Fruit fly (Drosophila melanogaster) whole organism, pupa: ENCODE measurements around the gene pcm.

Experiments used
- CG10348 ChIP-seq: fragments of 200-800 bp; sonication (Bioruptor generic); IDR thresholded peaks from 2 replicates; pipeline ENCODE4 v1.3.6; 2022; ENCODE audit warnings: missing biosample characterization, missing genetic modification characterization
- CG12605 ChIP-seq: fragments of 200-800 bp; sonication (Bioruptor generic); IDR thresholded peaks from 2 replicates; pipeline ENCODE4 v1.3.6; 2022; ENCODE audit warnings: missing biosample characterization, missing genetic modification characterization
- CG13204 ChIP-seq: fragments of 200-800 bp; sonication (Bioruptor generic); optimal IDR thresholded peaks from 2 replicates; lab custom pipeline; 2018; ENCODE audit warnings: missing biosample characterization, mild to moderate bottlenecking, missing genetic modification characterization, moderate library complexity
- CG14655 ChIP-seq: fragments of 200-800 bp; sonication (Bioruptor generic); optimal IDR thresholded peaks from 3 replicates; lab custom pipeline; 2017; ENCODE audit warnings: mild to moderate bottlenecking, missing biosample characterization, missing genetic modification reagents, missing genetic modification characterization
- CG15710 ChIP-seq: fragments of 200-800 bp; sonication (Bioruptor generic); optimal IDR thresholded peaks from 2 replicates; lab custom pipeline; 2018; ENCODE audit warnings: missing biosample characterization, mild to moderate bottlenecking, missing genetic modification characterization, moderate library complexity
- CG17806 ChIP-seq: fragments of 200-800 bp; sonication (Bioruptor generic); optimal IDR thresholded peaks from 2 replicates; lab custom pipeline; 2018; ENCODE audit warnings: missing biosample characterization, mild to moderate bottlenecking, missing genetic modification characterization, moderate library complexity
- CG32121 ChIP-seq: fragments of 200-800 bp; sonication (Bioruptor generic); IDR thresholded peaks from 2 replicates; pipeline ENCODE4 v1.3.6; 2022; ENCODE audit warnings: missing biosample characterization, missing genetic modification characterization
- CG34367 ChIP-seq: fragments of 200-800 bp; sonication (Bioruptor generic); optimal IDR thresholded peaks from 2 replicates; lab custom pipeline; 2018; ENCODE audit warnings: missing biosample characterization, mild to moderate bottlenecking, missing genetic modification characterization
- CG4496 ChIP-seq: fragments of 200-800 bp; sonication (Bioruptor generic); IDR thresholded peaks from 3 replicates; pipeline ENCODE4 v1.3.6; 2022; ENCODE audit warnings: missing biosample characterization, missing genetic modification characterization
- CG8159 ChIP-seq: fragments of 200-800 bp; sonication (Bioruptor generic); optimal IDR thresholded peaks from 3 replicates; lab custom pipeline; 2018; ENCODE audit warnings: missing biosample characterization, mild to moderate bottlenecking, missing genetic modification characterization, moderate library complexity
- CG8301 ChIP-seq: fragments of 200-800 bp; sonication (Bioruptor generic); optimal IDR thresholded peaks from 2 replicates; lab custom pipeline; 2018; ENCODE audit warnings: missing biosample characterization, mild to moderate bottlenecking, missing genetic modification characterization
- CG9948 ChIP-seq: fragments of 200-800 bp; sonication (Bioruptor generic); optimal IDR thresholded peaks from 2 replicates; lab custom pipeline; 2018; ENCODE audit warnings: missing biosample characterization, mild to moderate bottlenecking, missing genetic modification characterization, moderate library complexity
- D1 ChIP-seq: fragments of 200-800 bp; sonication (Bioruptor generic); optimal IDR thresholded peaks from 2 replicates; lab custom pipeline; 2018; ENCODE audit warnings: missing biosample characterization, mild to moderate bottlenecking, missing genetic modification characterization, moderate library complexity
- EcR ChIP-seq: fragments of 200-800 bp; sonication (Bioruptor generic); optimal IDR thresholded peaks from 3 replicates; lab custom pipeline; 2019; ENCODE audit warnings: missing biosample characterization, missing genetic modification characterization, mild to moderate bottlenecking, moderate library complexity, missing genetic modification reagents
- Ets98B ChIP-seq: fragments of 200-800 bp; sonication (Bioruptor generic); IDR thresholded peaks from 2 replicates; pipeline ENCODE4 v1.3.6; 2022; ENCODE audit warnings: missing biosample characterization, missing genetic modification characterization
- Pif1A ChIP-seq: fragments of 200-800 bp; sonication (Bioruptor generic); optimal IDR thresholded peaks from 3 replicates; lab custom pipeline; 2016; ENCODE audit warnings: missing biosample characterization, missing genetic modification characterization
- Pif1B ChIP-seq: fragments of 200-800 bp; sonication (Bioruptor generic); optimal IDR thresholded peaks from 3 replicates; lab custom pipeline; 2016; ENCODE audit warnings: missing biosample characterization, missing genetic modification characterization
- Snoo ChIP-seq: fragments of 200-800 bp; sonication (Bioruptor generic); optimal IDR thresholded peaks from 3 replicates; lab custom pipeline; 2017; ENCODE audit warnings: missing biosample characterization, mild to moderate bottlenecking, missing genetic modification characterization, inconsistent platforms
- fd96Ca ChIP-seq: fragments of 200-800 bp; sonication (Bioruptor generic); IDR thresholded peaks from 3 replicates; pipeline ENCODE4 v1.3.6; 2022; ENCODE audit warnings: missing biosample characterization, missing genetic modification characterization
- gl ChIP-seq: fragments of 200-800 bp; sonication (Bioruptor generic); optimal IDR thresholded peaks from 2 replicates; lab custom pipeline; 2018; ENCODE audit warnings: missing biosample characterization, mild to moderate bottlenecking, missing genetic modification characterization
- rn ChIP-seq: fragments of 200-800 bp; sonication (Bioruptor generic); IDR thresholded peaks from 2 replicates; pipeline ENCODE4 v1.3.6; 2022; ENCODE audit warnings: missing biosample characterization, missing genetic modification characterization

Gene pcm

dm6 chrX:19461630-19462029 is 30.2 kb downstream of the pcm start:
- TF ChIP-seq CG8159 (no peak), CG14655 (GFP tag; lab: Kevin White, UChicago) (no peak), CG13204 (GFP tag; lab: Kevin White, UChicago) (no peak), rn (GFP tag; lab: Robert Waterston, UW) (no peak), CG12605 (GFP tag; lab: Robert Waterston, UW) (no peak), CG8301 (tag; lab: Kevin White, UChicago) (no peak), Pif1A (GFP tag; lab: Kevin White, UChicago) (no peak), fd96Ca (GFP tag; lab: Robert Waterston, UW) (no peak), CG34367 (tag; lab: Kevin White, UChicago) (no peak), EcR (GFP tag; lab: Kevin White, UChicago) (no peak), Pif1B (GFP tag; lab: Kevin White, UChicago) (no peak), CG10348 (no peak), CG32121 (GFP tag; lab: Robert Waterston, UW) (no peak), gl (no peak), CG15710 (tag; lab: Kevin White, UChicago) (no peak), D1 (tag; lab: Kevin White, UChicago) (no peak), CG17806 (tag; lab: Kevin White, UChicago) (no peak), CG9948 (tag; lab: Kevin White, UChicago) (no peak), Snoo (tag; lab: Kevin White, UChicago) (no peak)

- TF ChIP-seq Pif1A (GFP tag; lab: Kevin White, UChicago) = no peak
- no peak for TF ChIP-seq Snoo (tag; lab: Kevin White, UChicago)
- no peak for TF ChIP-seq CG32121 (GFP tag; lab: Robert Waterston, UW)
- TF ChIP-seq CG4496 (GFP tag; lab: Robert Waterston, UW) = no peak
- peak; percentile 19 for TF ChIP-seq CG17806 (tag; lab: Kevin White, UChicago)
- no peak for TF ChIP-seq rn (GFP tag; lab: Robert Waterston, UW)
- TF ChIP-seq D1 (tag; lab: Kevin White, UChicago) = no peak
- peak; percentile 30 for TF ChIP-seq CG8301 (tag; lab: Kevin White, UChicago)
- peak; percentile 8 for TF ChIP-seq CG34367 (tag; lab: Kevin White, UChicago)
- TF ChIP-seq CG8159 = peak; percentile 42
- peak; percentile 37 for TF ChIP-seq CG15710 (tag; lab: Kevin White, UChicago)
- TF ChIP-seq Pif1B (GFP tag; lab: Kevin White, UChicago) = no peak
- TF ChIP-seq CG14655 (GFP tag; lab: Kevin White, UChicago) = peak; percentile 42
- TF ChIP-seq CG10348 = no peak
- no peak for TF ChIP-seq EcR (GFP tag; lab: Kevin White, UChicago)
- peak; percentile 45 for TF ChIP-seq CG9948 (tag; lab: Kevin White, UChicago)
- TF ChIP-seq Ets98B (GFP tag; lab: Robert Waterston, UW) = no peak
- TF ChIP-seq fd96Ca (GFP tag; lab: Robert Waterston, UW) = 0 out of 3 replicates have a peak, but pooled peaks have one; percentile 15
- no peak for TF ChIP-seq gl
- no peak for TF ChIP-seq CG12605 (GFP tag; lab: Robert Waterston, UW)
- TF ChIP-seq CG13204 (GFP tag; lab: Kevin White, UChicago) = no peak
Measured at dm6 chrX:19453138-19453537, 38.7 kb downstream of the pcm start.

dm6 chrX:19448297-19448696 is 43.5 kb downstream of the pcm start:
- TF ChIP-seq Snoo (tag; lab: Kevin White, UChicago) (no peak), CG14655 (GFP tag; lab: Kevin White, UChicago) (peak; percentile 18), CG4496 (GFP tag; lab: Robert Waterston, UW) (0 out of 3 replicates have a peak, but pooled peaks have one; percentile 14), CG9948 (tag; lab: Kevin White, UChicago) (peak; percentile 21), CG13204 (GFP tag; lab: Kevin White, UChicago) (no peak), Pif1A (GFP tag; lab: Kevin White, UChicago) (no peak), CG32121 (GFP tag; lab: Robert Waterston, UW) (no peak), Pif1B (GFP tag; lab: Kevin White, UChicago) (no peak), CG17806 (tag; lab: Kevin White, UChicago) (peak; percentile 18), rn (GFP tag; lab: Robert Waterston, UW) (no peak), EcR (GFP tag; lab: Kevin White, UChicago) (no peak), CG8159 (peak; percentile 17), D1 (tag; lab: Kevin White, UChicago) (no peak), CG10348 (no peak), CG12605 (GFP tag; lab: Robert Waterston, UW) (no peak)
